Fruit fly (Drosophila melanogaster): Measurements from ENCODE around the gene CG4408.
A peak's percentile ranks its signal among the peaks of the same experiment; 100 is the strongest.

The CG4408 gene

DNA sequence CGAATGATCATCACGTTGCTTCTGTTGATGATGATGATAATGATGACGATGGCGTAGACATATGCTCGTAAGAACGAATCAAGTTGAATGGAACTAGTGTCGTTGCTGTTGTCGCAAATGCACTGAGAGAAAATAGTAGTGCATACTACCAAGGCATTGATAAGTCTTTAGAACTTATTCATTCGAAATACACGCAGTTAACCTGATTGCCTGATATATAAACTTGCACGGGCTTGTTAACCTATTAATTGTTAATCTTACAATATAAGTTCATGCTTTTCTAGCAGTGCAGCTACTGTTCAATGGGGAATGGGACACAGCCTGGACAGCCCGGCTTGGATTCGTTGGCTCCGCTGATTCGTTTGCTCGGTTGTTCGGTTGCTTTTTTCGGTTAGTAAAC is 37.1 kb downstream of the CG4408 start (continued):
- TF ChIP-seq CG6654 (GFP tag; optimal IDR thresholded peaks at IDR 0.05): peak; percentile 62
- peak; percentile 61 for TF ChIP-seq nau (GFP tag; optimal IDR thresholded peaks at IDR 0.05)
- TF ChIP-seq CG18764 (GFP tag; optimal IDR thresholded peaks at IDR 0.05): peak; percentile 77
- peak; percentile 78 for TF ChIP-seq CG1602 (GFP tag; optimal IDR thresholded peaks at IDR 0.05)
- TF ChIP-seq ara (GFP tag; IDR thresholded peaks at IDR 0.05): peak; percentile 88
- peak; percentile 89 for TF ChIP-seq CG31441 (GFP tag; IDR thresholded peaks at IDR 0.05)
- TF ChIP-seq ken (GFP tag; IDR thresholded peaks at IDR 0.05): peak; percentile 80
- TF ChIP-seq zfh2 (GFP tag; optimal IDR thresholded peaks at IDR 0.05): peak; percentile 60
- peak; percentile 73 for TF ChIP-seq CG7372 (GFP tag; IDR thresholded peaks at IDR 0.05)
- TF ChIP-seq CG15269 (tag; optimal IDR thresholded peaks at IDR 0.05): peak; percentile 82
- peak; percentile 63 for TF ChIP-seq tup (GFP tag; optimal IDR thresholded peaks at IDR 0.05)
- TF ChIP-seq vfl (GFP tag; optimal IDR thresholded peaks at IDR 0.05): peak; percentile 73
- peak; percentile 63 for TF ChIP-seq CG12942 (GFP tag; optimal IDR thresholded peaks at IDR 0.05)
- no peak for TF ChIP-seq nerfin-2 (GFP tag; IDR thresholded peaks at IDR 0.05; ENCODE audit: partially characterized antibody)
- TF ChIP-seq Rfx (GFP tag; IDR thresholded peaks at IDR 0.05): peak; percentile 87
- TF ChIP-seq Adf1 (GFP tag; IDR thresholded peaks at IDR 0.05): 0 out of 2 replicates have a peak, but pooled peaks have one; percentile 14
- TF ChIP-seq bbx (GFP tag; IDR thresholded peaks at IDR 0.05; ENCODE audit: partially characterized antibody): no peak
- TF ChIP-seq eve (GFP tag; optimal IDR thresholded peaks at IDR 0.05): peak in 1 of 2 experiments; percentile 84
- TF ChIP-seq Sry-δ (GFP tag; optimal IDR thresholded peaks at IDR 0.05): peak; percentile 48
- no peak for TF ChIP-seq bigmax (GFP tag; optimal IDR thresholded peaks at IDR 0.05)
- peak; percentile 33 for TF ChIP-seq emc (GFP tag; optimal IDR thresholded peaks at IDR 0.05)
- TF ChIP-seq Mrtf (GFP tag; IDR thresholded peaks at IDR 0.05): peak; percentile 81
- peak; percentile 72 for TF ChIP-seq CG17802 (tag; optimal IDR thresholded peaks at IDR 0.05)
- no peak for TF ChIP-seq cas (GFP tag; IDR thresholded peaks at IDR 0.05)
- peak; percentile 34 for TF ChIP-seq MESR4 (GFP tag; optimal IDR thresholded peaks at IDR 0.05)
- TF ChIP-seq CG16813 (GFP tag; IDR thresholded peaks at IDR 0.05; ENCODE audit: partially characterized antibody): no peak
- peak; percentile 73 for TF ChIP-seq twi (tag; optimal IDR thresholded peaks at IDR 0.05)
- no peak for TF ChIP-seq CG8478 (optimal IDR thresholded peaks at IDR 0.05)
- peak; percentile 81 for TF ChIP-seq CG33557 (GFP tag; optimal IDR thresholded peaks at IDR 0.05)
- peak; percentile 75 for TF ChIP-seq ATbp (GFP tag; optimal IDR thresholded peaks at IDR 0.05)
- 0 out of 2 replicates have a peak, but pooled peaks have one; percentile 57 for TF ChIP-seq CG16779 (GFP tag; IDR thresholded peaks at IDR 0.05)
- TF ChIP-seq lov (optimal IDR thresholded peaks at IDR 0.05): no peak
- TF ChIP-seq lov (GFP tag; IDR thresholded peaks at IDR 0.05): peak; percentile 85
- peak; percentile 53; the same call in 1 of the 2 replicates for TF ChIP-seq aop (GFP tag; IDR thresholded peaks at IDR 0.05)
- TF ChIP-seq CG15601 (tag; optimal IDR thresholded peaks at IDR 0.05): peak; percentile 90
- 0 out of 3 replicates have a peak, but pooled peaks have one; percentile 47 for TF ChIP-seq gce (GFP tag; IDR thresholded peaks at IDR 0.05)
- TF ChIP-seq CG15696 (tag; optimal IDR thresholded peaks at IDR 0.05): peak; percentile 84
- peak; percentile 54 for TF ChIP-seq ERR (GFP tag; optimal IDR thresholded peaks at IDR 0.05)
- peak; percentile 88 for TF ChIP-seq CG12219 (GFP tag; optimal IDR thresholded peaks at IDR 0.05)
- TF ChIP-seq Dll (GFP tag; IDR thresholded peaks at IDR 0.05; ENCODE audit: partially characterized antibody): no peak
- TF ChIP-seq CG8089 (GFP tag; optimal IDR thresholded peaks at IDR 0.05): peak; percentile 83
- peak; percentile 85 for TF ChIP-seq Chrac-16 (GFP tag; optimal IDR thresholded peaks at IDR 0.05)
- peak; percentile 86 for TF ChIP-seq Optix (GFP tag; IDR thresholded peaks at IDR 0.05)
- peak; percentile 94 for TF ChIP-seq Xrp1 (GFP tag; IDR thresholded peaks at IDR 0.05)
- peak; percentile 89 for TF ChIP-seq CG34422 (GFP tag; IDR thresholded peaks at IDR 0.05)
- TF ChIP-seq NfI (GFP tag; optimal IDR thresholded peaks at IDR 0.05): peak; percentile 86
- peak; percentile 48 for TF ChIP-seq CG7745 (tag; optimal IDR thresholded peaks at IDR 0.05)
- peak; percentile 86 for TF ChIP-seq Oli (tag; optimal IDR thresholded peaks at IDR 0.05)
- peak; percentile 56; the same call in 1 of the 3 replicates for TF ChIP-seq CG6175 (GFP tag; IDR thresholded peaks at IDR 0.05)
- TF ChIP-seq chm (GFP tag; IDR thresholded peaks at IDR 0.05): peak; percentile 89
- TF ChIP-seq Dip3 (GFP tag; optimal IDR thresholded peaks at IDR 0.05): peak; percentile 68
- peak; percentile 76 for TF ChIP-seq CG10462 (GFP tag; optimal IDR thresholded peaks at IDR 0.05)

All from whole organism, embryonic.